Fruit fly (Drosophila melanogaster) whole organism, wandering third instar larva: ENCODE results near the gene CG5388.

Experiments
- CG9705 ChIP-seq: fragments of 200-800 bp; sonication (Bioruptor generic); optimal IDR thresholded peaks from 2 replicates; lab custom pipeline; 2018; ENCODE audit warnings: missing biosample characterization, mild to moderate bottlenecking, missing genetic modification characterization
- CrebA ChIP-seq: fragments of 200-800 bp; sonication (Bioruptor generic); optimal IDR thresholded peaks from 2 replicates; lab custom pipeline; 2016; ENCODE audit warnings: missing biosample characterization, mild to moderate bottlenecking, missing genetic modification characterization, borderline replicate concordance
- Dfd ChIP-seq: fragments of >200 bp; optimal IDR thresholded peaks from 2 replicates; lab custom pipeline; 2017; ENCODE audit warnings: missing biosample characterization, missing genetic modification characterization
- Hr78 ChIP-seq: fragments of >200 bp; optimal IDR thresholded peaks from 2 replicates; lab custom pipeline; 2017; ENCODE audit warnings: missing biosample characterization, missing genetic modification characterization
- OdsH ChIP-seq: fragments of 200-800 bp; sonication (Bioruptor generic); optimal IDR thresholded peaks from 2 replicates; lab custom pipeline; 2016; ENCODE audit warnings: missing biosample characterization, mild to moderate bottlenecking, missing genetic modification characterization
- Rel ChIP-seq, 2 experiments: fragments of 200-800 bp; sonication (Bioruptor generic) in 1 of 2; optimal IDR thresholded peaks; 2 replicates in 1 of 2; 3 replicates in 1 of 2; lab custom pipeline; 2016 to 2019; ENCODE audit warnings: mild to moderate bottlenecking in 2 of 2, missing biosample characterization in 2 of 2, missing genetic modification characterization in 2 of 2, moderate library complexity in 1 of 2
- br ChIP-seq: fragments of 200-800 bp; sonication (Bioruptor generic); optimal IDR thresholded peaks from 2 replicates; lab custom pipeline; 2016; ENCODE audit warnings: missing biosample characterization, missing genetic modification characterization
- dmrt93B ChIP-seq: fragments of 200-800 bp; sonication (Bioruptor generic); optimal IDR thresholded peaks from 2 replicates; lab custom pipeline; 2018; ENCODE audit warnings: missing biosample characterization, mild to moderate bottlenecking, missing genetic modification characterization
- jim ChIP-seq: fragments of 175-275, 200-325 bp; sonication (Bioruptor generic); optimal IDR thresholded peaks from 2 replicates; lab custom pipeline; 2016; ENCODE audit warnings: missing biosample characterization, mild to moderate bottlenecking, missing genetic modification characterization
- sv ChIP-seq: fragments of 200-800 bp; sonication (Bioruptor generic); optimal IDR thresholded peaks from 3 replicates; lab custom pipeline; 2016; ENCODE audit warnings: missing biosample characterization, missing genetic modification characterization
- usp ChIP-seq: fragments of >200 bp; optimal IDR thresholded peaks from 2 replicates; lab custom pipeline; 2017; ENCODE audit warnings: missing biosample characterization, missing genetic modification characterization

- TF ChIP-seq Dfd (GFP tag; lab: Kevin White, UChicago): no peak
- no peak for TF ChIP-seq sv (GFP tag; lab: Kevin White, UChicago)
- TF ChIP-seq br: no peak
- TF ChIP-seq dmrt93B: no peak
- no peak for TF ChIP-seq jim (GFP tag; lab: Kevin White, UChicago)
- TF ChIP-seq CG9705 (GFP tag; lab: Kevin White, UChicago): no peak
- TF ChIP-seq Hr78: no peak
- TF ChIP-seq Rel (GFP tag; optimal IDR thresholded peaks at IDR 0.05; lab: Kevin White, UChicago): no peak
- TF ChIP-seq Rel (tag; optimal IDR thresholded peaks at IDR 0.05; lab: Kevin White, UChicago): no peak
- TF ChIP-seq OdsH (GFP tag; lab: Kevin White, UChicago): no peak
- no peak for TF ChIP-seq usp (GFP tag; lab: Kevin White, UChicago)
- no peak for TF ChIP-seq CrebA (GFP tag; lab: Kevin White, UChicago)
Observed at dm6 chr3R:22351396-22351795, 11.3 kb upstream of the CG5388 start, which contains the start of gene rdhB.
